Fruit fly (Drosophila melanogaster) whole organism, embryonic: Measurements from ENCODE around the gene CG8034.

Experiments used
- BEAF-32 ChIP-seq: fragments of 200-800 bp; sonication (Bioruptor generic); optimal IDR thresholded peaks from 3 replicates; lab custom pipeline; 2017; ENCODE audit warnings: missing biosample characterization, missing genetic modification characterization, mild to moderate bottlenecking, moderate library complexity, missing genetic modification reagents
- CG10147 ChIP-seq: fragments of 200-800 bp; sonication (Bioruptor generic); optimal IDR thresholded peaks from 2 replicates; lab custom pipeline; 2019; ENCODE audit warnings: missing biosample characterization, mild to moderate bottlenecking, missing genetic modification characterization, moderate library complexity
- CG10267 ChIP-seq: fragments of 200-800 bp; sonication (Bioruptor generic); optimal IDR thresholded peaks from 2 replicates; lab custom pipeline; 2018; ENCODE audit warnings: missing biosample characterization, mild to moderate bottlenecking, missing genetic modification characterization, moderate library complexity
- CG10431 ChIP-seq: fragments of 200-800 bp; sonication (Bioruptor generic); optimal IDR thresholded peaks from 3 replicates; lab custom pipeline; 2018; ENCODE audit warnings: missing biosample characterization, mild to moderate bottlenecking, missing genetic modification characterization
- CG12744 ChIP-seq: fragments of 200-800 bp; sonication (Bioruptor generic); optimal IDR thresholded peaks from 2 replicates; lab custom pipeline; 2016; ENCODE audit warnings: missing biosample characterization, missing genetic modification characterization
- CG14441 ChIP-seq: fragments of 200-800 bp; sonication (Bioruptor generic); IDR thresholded peaks from 2 replicates; pipeline ENCODE4 v1.3.6; 2022; ENCODE audit warnings: missing biosample characterization, missing genetic modification characterization
- CG14860 ChIP-seq: fragments of 200-800 bp; sonication (Bioruptor generic); IDR thresholded peaks from 3 replicates; pipeline ENCODE4 v1.3.6; 2022; ENCODE audit warnings: missing biosample characterization, missing genetic modification characterization; ENCODE audit not compliant: partially characterized antibody
- CG17829 ChIP-seq: fragments of 200-800 bp; optimal IDR thresholded peaks from 2 replicates; lab custom pipeline; 2019; ENCODE audit warnings: missing biosample characterization, mild to moderate bottlenecking, missing genetic modification characterization, moderate library complexity
- CG34422 ChIP-seq: fragments of 200-800 bp; sonication (Bioruptor generic); IDR thresholded peaks from 3 replicates; pipeline ENCODE4 v1.3.6; 2022; ENCODE audit warnings: missing biosample characterization, missing genetic modification characterization
- Camta ChIP-seq: fragments of 200-800 bp; sonication (Bioruptor generic); optimal IDR thresholded peaks from 2 replicates; lab custom pipeline; 2016; ENCODE audit warnings: missing biosample characterization, missing genetic modification characterization
- Chrac-16 ChIP-seq: fragments of 200-800 bp; sonication (Bioruptor generic); optimal IDR thresholded peaks from 3 replicates; lab custom pipeline; 2016; ENCODE audit warnings: missing biosample characterization, missing genetic modification characterization
- Dip2 ChIP-seq: fragments of 200-800 bp; sonication (Bioruptor generic); IDR thresholded peaks from 2 replicates; pipeline ENCODE4 v1.3.6; 2022; ENCODE audit warnings: missing biosample characterization, missing genetic modification characterization
- Dp ChIP-seq: fragments of 200-800 bp; sonication (Bioruptor generic); optimal IDR thresholded peaks from 2 replicates; lab custom pipeline; 2018; ENCODE audit warnings: missing biosample characterization, mild to moderate bottlenecking, missing genetic modification characterization, moderate library complexity
- E2f2 ChIP-seq: fragments of 200-800 bp; sonication (Bioruptor generic); IDR thresholded peaks from 2 replicates; pipeline ENCODE4 v1.3.6; 2022; ENCODE audit warnings: missing biosample characterization, missing genetic modification characterization
- HLHmδ ChIP-seq: fragments of 200-800 bp; sonication (Bioruptor generic); optimal IDR thresholded peaks from 2 replicates; lab custom pipeline; 2018; ENCODE audit warnings: missing biosample characterization, mild to moderate bottlenecking, missing genetic modification characterization, moderate library complexity
- Hey ChIP-seq: fragments of 200-800 bp; sonication (Bioruptor generic); optimal IDR thresholded peaks from 3 replicates; lab custom pipeline; 2018; ENCODE audit warnings: missing biosample characterization, mild to moderate bottlenecking, missing genetic modification characterization
- Hr39 ChIP-seq: fragments of >200 bp; optimal IDR thresholded peaks from 2 replicates; lab custom pipeline; 2017
- Lim3 ChIP-seq: fragments of 200-800 bp; sonication (Bioruptor generic); IDR thresholded peaks from 2 replicates; pipeline ENCODE4 v1.3.6; 2022; ENCODE audit warnings: missing biosample characterization, missing genetic modification characterization
- Lpt ChIP-seq: fragments of >200 bp; optimal IDR thresholded peaks from 2 replicates; lab custom pipeline; 2018; ENCODE audit warnings: missing biosample characterization, missing genetic modification characterization
- MBD-R2 ChIP-seq: fragments of 200-800 bp; sonication (Bioruptor generic); IDR thresholded peaks from 2 replicates; pipeline ENCODE4 v1.3.6; 2022; ENCODE audit warnings: missing biosample characterization, missing genetic modification characterization
- Myb ChIP-seq: fragments of 200-800 bp; sonication (Bioruptor generic); optimal IDR thresholded peaks from 2 replicates; lab custom pipeline; 2016; ENCODE audit warnings: missing biosample characterization, missing genetic modification characterization
- PHDP ChIP-seq: fragments of 200-800 bp; sonication (Bioruptor generic); optimal IDR thresholded peaks from 3 replicates; lab custom pipeline; 2018; ENCODE audit warnings: missing biosample characterization, mild to moderate bottlenecking, missing genetic modification characterization, moderate library complexity
- Ptx1 ChIP-seq: fragments of 200-800 bp; sonication (Bioruptor generic); IDR thresholded peaks from 2 replicates; pipeline ENCODE4 v1.3.6; 2022; ENCODE audit warnings: missing biosample characterization, missing genetic modification characterization
- Sin3A ChIP-seq: fragments of >200 bp; optimal IDR thresholded peaks from 2 replicates; lab custom pipeline; 2018
- Usf ChIP-seq: fragments of 200-800 bp; sonication (Bioruptor generic); optimal IDR thresholded peaks from 2 replicates; lab custom pipeline; 2017; ENCODE audit warnings: missing genotype, missing biosample characterization, missing genetic modification characterization
- Xrp1 ChIP-seq: fragments of 200-800 bp; sonication (Bioruptor generic); IDR thresholded peaks from 2 replicates; pipeline ENCODE4 v1.3.6; 2022; ENCODE audit warnings: missing biosample characterization, missing genetic modification characterization
- ara ChIP-seq: fragments of 200-800 bp; sonication (Bioruptor generic); IDR thresholded peaks from 2 replicates; pipeline ENCODE4 v1.3.6; 2022; ENCODE audit warnings: missing biosample characterization, missing genetic modification characterization
- az2 ChIP-seq: fragments of 200-800 bp; sonication (Bioruptor generic); optimal IDR thresholded peaks from 3 replicates; lab custom pipeline; 2016; ENCODE audit warnings: missing biosample characterization, missing genetic modification characterization
- bbx ChIP-seq: fragments of 200-800 bp; sonication (Bioruptor generic); IDR thresholded peaks from 2 replicates; pipeline ENCODE4 v1.3.6; 2022; ENCODE audit warnings: missing biosample characterization, missing genetic modification characterization; ENCODE audit not compliant: partially characterized antibody
- btn ChIP-seq: fragments of 200-800 bp; sonication (Bioruptor generic); optimal IDR thresholded peaks from 2 replicates; lab custom pipeline; 2016; ENCODE audit warnings: missing biosample characterization, missing genetic modification characterization
- dati ChIP-seq: fragments of 200-800 bp; sonication (Bioruptor generic); IDR thresholded peaks from 2 replicates; pipeline ENCODE4 v1.3.6; 2022; ENCODE audit warnings: missing biosample characterization, missing genetic modification characterization
- ems ChIP-seq: fragments of 200-800 bp; sonication (Bioruptor generic); optimal IDR thresholded peaks from 3 replicates; lab custom pipeline; 2016; ENCODE audit warnings: missing biosample characterization, missing genetic modification characterization
- ewg ChIP-seq: fragments of 200-800 bp; sonication (Bioruptor generic); optimal IDR thresholded peaks from 3 replicates; lab custom pipeline; 2017; ENCODE audit warnings: mild to moderate bottlenecking, missing biosample characterization, missing genetic modification reagents, missing genetic modification characterization
- ftz-f1 ChIP-seq: fragments of 200-800 bp; sonication (Bioruptor generic); optimal IDR thresholded peaks from 2 replicates; lab custom pipeline; 2016; ENCODE audit warnings: missing biosample characterization, missing genetic modification characterization
- gcm ChIP-seq: fragments of 200-800 bp; sonication (Bioruptor generic); optimal IDR thresholded peaks from 2 replicates; lab custom pipeline; 2019; ENCODE audit warnings: missing biosample characterization, mild to moderate bottlenecking, missing genetic modification characterization, moderate library complexity
- gfzf ChIP-seq: fragments of 200-800 bp; sonication (Bioruptor generic); optimal IDR thresholded peaks from 2 replicates; lab custom pipeline; 2016; ENCODE audit warnings: missing biosample characterization, mild to moderate bottlenecking, missing genetic modification characterization, moderate library complexity
- gt ChIP-seq: fragments of 200-800 bp; sonication (Bioruptor generic); IDR thresholded peaks from 2 replicates; pipeline ENCODE4 v1.3.6; 2022; ENCODE audit warnings: missing biosample characterization, missing genetic modification characterization
- ken ChIP-seq: fragments of 200-800 bp; sonication (Bioruptor generic); IDR thresholded peaks from 3 replicates; pipeline ENCODE4 v1.3.6; 2022; ENCODE audit warnings: missing biosample characterization, missing genetic modification characterization
- kni ChIP-seq: fragments of 200-800 bp; sonication (Bioruptor generic); optimal IDR thresholded peaks from 3 replicates; lab custom pipeline; 2017; ENCODE audit warnings: mild to moderate bottlenecking, missing biosample characterization, missing genetic modification reagents, missing genetic modification characterization
- mld ChIP-seq: fragments of 200-800 bp; sonication (Bioruptor generic); IDR thresholded peaks from 3 replicates; pipeline ENCODE4 v1.3.6; 2022; ENCODE audit warnings: missing biosample characterization, missing genetic modification characterization; ENCODE audit not compliant: partially characterized antibody
- phol ChIP-seq: fragments of 200-800 bp; sonication (Bioruptor generic); optimal IDR thresholded peaks from 3 replicates; lab custom pipeline; 2018; ENCODE audit warnings: missing biosample characterization, mild to moderate bottlenecking, missing genetic modification characterization, moderate library complexity
- psq ChIP-seq: fragments of 200-800 bp; sonication (Bioruptor generic); optimal IDR thresholded peaks from 2 replicates; lab custom pipeline; 2017; ENCODE audit warnings: missing biosample characterization, missing genetic modification characterization
- pzg ChIP-seq: fragments of 200-800 bp; sonication (Bioruptor generic); optimal IDR thresholded peaks from 3 replicates; lab custom pipeline; 2018; ENCODE audit warnings: missing biosample characterization, mild to moderate bottlenecking, missing genetic modification characterization, moderate library complexity
- sens ChIP-seq: fragments of 200-800 bp; sonication (Bioruptor generic); peaks from one replicate; lab custom pipeline; 2016; ENCODE audit warnings: missing biosample characterization, missing genetic modification characterization
- tap ChIP-seq: fragments of 200-800 bp; optimal IDR thresholded peaks from 3 replicates; lab custom pipeline; 2019; ENCODE audit warnings: missing biosample characterization, mild to moderate bottlenecking, missing genetic modification characterization, moderate library complexity
- tll ChIP-seq, 2 experiments: fragments of 200-800 bp in 1 of 2; fragments of >200 bp in 1 of 2; sonication (Bioruptor generic) in 1 of 2; optimal IDR thresholded peaks; 2 replicates each; lab custom pipeline; 2017 to 2019; ENCODE audit warnings: missing biosample characterization in 2 of 2, missing genetic modification characterization in 2 of 2, mild to moderate bottlenecking in 1 of 2, moderate library complexity in 1 of 2
- trem ChIP-seq: fragments of 200-800 bp; optimal IDR thresholded peaks from 3 replicates; lab custom pipeline; 2019; ENCODE audit warnings: missing biosample characterization, mild to moderate bottlenecking, missing genetic modification characterization, moderate library complexity
- tx ChIP-seq: fragments of 200-800 bp; sonication (Bioruptor generic); optimal IDR thresholded peaks from 2 replicates; lab custom pipeline; 2016; ENCODE audit warnings: missing biosample characterization, missing genetic modification characterization
- wor ChIP-seq: fragments of 200-800 bp; sonication (Bioruptor generic); IDR thresholded peaks from 2 replicates; pipeline ENCODE4 v1.3.6; 2022; ENCODE audit warnings: missing biosample characterization, missing genetic modification characterization
- zen2 ChIP-seq: fragments of 200-800 bp; sonication (Bioruptor generic); IDR thresholded peaks from 3 replicates; pipeline ENCODE4 v1.3.6; 2022; ENCODE audit warnings: missing biosample characterization, missing genetic modification characterization; ENCODE audit not compliant: partially characterized antibody

CG8034 gene

DNA sequence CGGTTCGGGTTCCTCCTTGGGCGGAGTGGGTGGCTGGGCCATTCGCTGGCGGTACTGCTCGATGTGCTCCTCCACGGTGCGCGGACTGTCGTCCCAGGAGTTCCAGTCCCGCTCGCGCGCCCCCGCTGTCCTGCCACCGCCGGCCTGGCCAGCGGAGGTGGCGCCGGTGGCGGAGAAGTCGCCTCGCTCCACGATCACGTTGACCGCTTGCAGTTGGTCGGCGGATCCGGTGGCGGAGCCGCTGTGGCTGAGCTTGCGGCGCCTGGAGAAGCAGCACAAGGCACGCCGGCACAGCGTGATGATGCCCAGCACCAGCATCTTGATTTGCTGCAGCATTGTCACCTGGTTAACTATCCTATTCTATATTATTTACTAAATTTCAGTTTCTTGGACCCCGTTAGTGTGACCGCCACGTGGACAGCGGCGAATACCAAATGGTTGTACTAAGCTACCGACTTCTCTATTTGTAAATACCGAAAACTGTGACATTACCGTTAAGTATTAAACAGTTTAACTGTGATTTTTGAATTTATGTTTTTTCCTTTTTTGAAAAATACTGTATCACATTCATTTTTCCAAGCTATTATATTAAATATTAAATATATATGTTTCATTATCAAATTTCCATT, 21.4 kb downstream of the CG8034 start, which contains the start of the genes CG32537 and CG32536 (continued):
- TF ChIP-seq ara (GFP tag; lab: Robert Waterston, UW) (0 out of 2 replicates have a peak, but pooled peaks have one; percentile 22), MBD-R2 (GFP tag; lab: Robert Waterston, UW) (peak; percentile 67), az2 (no peak), BEAF-32 (peak; percentile 6), ems (no peak), ftz-f1 (GFP tag; lab: Kevin White, UChicago) (no peak), zen2 (GFP tag; lab: Robert Waterston, UW) (no peak), Myb (GFP tag; lab: Kevin White, UChicago) (peak; percentile 89), gt (GFP tag; lab: Robert Waterston, UW) (no peak), Sin3A (lab: Kevin White, UChicago) (no peak), sens (peak; percentile 45), Dip2 (GFP tag; lab: Robert Waterston, UW) (no peak), pzg (peak; percentile 53), gfzf (peak; percentile 73), tll (GFP tag; optimal IDR thresholded peaks at IDR 0.05; lab: Kevin White, UChicago) (no peak), CG14441 (no peak), Dp (GFP tag; lab: Kevin White, UChicago) (peak; percentile 47), dati (GFP tag; lab: Robert Waterston, UW) (no peak), Lim3 (GFP tag; lab: Robert Waterston, UW) (no peak), tap (tag; lab: Kevin White, UChicago) (no peak), phol (tag; lab: Kevin White, UChicago) (peak; percentile 17)

DNA sequence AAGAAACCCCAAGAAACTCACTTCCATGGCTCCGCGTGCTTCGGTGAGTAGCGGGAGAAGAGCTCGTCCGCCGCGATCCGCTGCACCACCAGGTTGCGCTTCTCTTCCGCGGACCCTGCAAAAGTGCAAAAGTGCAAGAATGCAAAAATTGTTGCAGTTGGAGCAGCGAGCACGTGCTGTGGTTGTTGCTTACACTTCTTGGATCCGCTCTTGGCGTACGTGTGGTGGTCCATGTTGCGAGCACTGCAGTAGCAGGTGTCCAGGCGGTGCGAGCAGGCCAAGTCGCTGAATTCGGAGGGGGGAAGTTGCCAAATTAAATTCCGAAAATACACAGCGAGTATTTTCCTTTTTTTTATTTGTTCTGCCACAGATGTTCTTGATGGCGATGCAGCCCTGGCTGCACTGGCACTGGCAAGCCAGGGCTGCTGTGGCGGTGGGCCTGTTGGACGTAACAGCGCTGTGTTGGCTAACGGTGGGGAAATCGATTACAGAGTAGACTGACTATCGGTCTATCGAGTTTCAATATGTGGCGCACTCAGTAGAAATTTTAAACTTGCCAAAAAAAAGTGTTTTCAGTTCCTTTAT, 29.4 kb downstream of the CG8034 start, which contains the start of gene CG8010:
CG8010 (minus strand) TSS at position 413 of the 585 bp plus-strand sequence.
- TF ChIP-seq tx (peak; percentile 1), Ptx1 (GFP tag; lab: Robert Waterston, UW) (peak; percentile 33; the same call in 1 of the 2 replicates), Lpt (GFP tag; lab: Kevin White, UChicago) (no peak), btn (no peak), CG14860 (GFP tag; lab: Robert Waterston, UW) (no peak), wor (GFP tag; lab: Robert Waterston, UW) (no peak), CG10267 (peak; percentile 40), Hey (tag; lab: Kevin White, UChicago) (no peak), CG10147 (GFP tag; lab: Kevin White, UChicago) (no peak), psq (GFP tag; lab: Kevin White, UChicago) (no peak), bbx (GFP tag; lab: Robert Waterston, UW) (peak; percentile 63), HLHmδ (GFP tag; lab: Kevin White, UChicago) (peak; percentile 17), Usf (GFP tag; lab: Kevin White, UChicago) (no peak), ara (GFP tag; lab: Robert Waterston, UW) (no peak), ken (GFP tag; lab: Robert Waterston, UW) (0 out of 3 replicates have a peak, but pooled peaks have one; percentile 20), Xrp1 (GFP tag; lab: Robert Waterston, UW) (no peak), PHDP (tag; lab: Kevin White, UChicago) (no peak), Camta (GFP tag; lab: Kevin White, UChicago) (no peak), CG10431 (GFP tag; lab: Kevin White, UChicago) (no peak), CG17829 (peak; percentile 41), gcm (no peak), CG34422 (no peak), kni (no peak), ewg (GFP tag; lab: Kevin White, UChicago) (no peak), trem (tag; lab: Kevin White, UChicago) (peak; percentile 30), CG12744 (GFP tag; lab: Kevin White, UChicago) (no peak), E2f2 (peak; percentile 92), mld (GFP tag; lab: Robert Waterston, UW) (no peak), Hr39 (lab: Kevin White, UChicago) (no peak), Chrac-16 (GFP tag; lab: Kevin White, UChicago) (no peak)
